Worm (Caenorhabditis elegans) whole organism, L3 larva: ENCODE results near the gene num-1.

Experiments used
- R02D3.7 ChIP-seq: fragments of 150-350 bp; optimal IDR thresholded peaks from 2 replicates; lab custom pipeline; 2014; ENCODE audit warnings: missing biosample characterization, missing genetic modification characterization
- ZK546.5 ChIP-seq: sonication (generic microtip); optimal IDR thresholded peaks from 2 replicates; lab custom pipeline; 2017; ENCODE audit warnings: missing biosample characterization, missing genetic modification characterization
- aly-2 ChIP-seq: fragments of 150-350 bp; optimal IDR thresholded peaks from 2 replicates; lab custom pipeline; 2014; ENCODE audit warnings: missing biosample characterization, missing genetic modification characterization
- ceh-28 ChIP-seq: fragments of 150-350 bp; optimal IDR thresholded peaks from 2 replicates; lab custom pipeline; 2014; ENCODE audit warnings: missing biosample characterization, missing genetic modification reagents, missing genetic modification characterization
- ceh-82 ChIP-seq: fragments of 150-350 bp; optimal IDR thresholded peaks from 2 replicates; lab custom pipeline; 2014; ENCODE audit warnings: missing biosample characterization, missing genetic modification characterization
- egl-5 ChIP-seq: fragments of 150-350 bp; optimal IDR thresholded peaks from 2 replicates; lab custom pipeline; 2017; ENCODE audit warnings: missing biosample characterization, missing genetic modification reagents, missing genetic modification characterization, inconsistent platforms
- elt-1 ChIP-seq: fragments of 150-350 bp; optimal IDR thresholded peaks from 2 replicates; lab custom pipeline; 2014; ENCODE audit warnings: missing biosample characterization, missing genetic modification characterization
- elt-2 ChIP-seq: sonication (generic microtip); optimal IDR thresholded peaks from 2 replicates; lab custom pipeline; 2016; ENCODE audit warnings: missing genetic modification reagents, mild to moderate bottlenecking, missing genetic modification characterization, missing compliant biosample characterization
- eor-1 ChIP-seq, 2 experiments: fragments of 150-350 bp; optimal IDR thresholded peaks; 2 replicates each; lab custom pipeline; 2014 to 2018; ENCODE audit warnings: missing biosample characterization in 2 of 2, missing genetic modification characterization in 2 of 2
- fkh-10 ChIP-seq: sonication (generic microtip); optimal IDR thresholded peaks from 2 replicates; lab custom pipeline; 2017; ENCODE audit warnings: missing biosample characterization, missing genetic modification reagents, missing genetic modification characterization
- fkh-2 ChIP-seq: fragments of 150-350 bp; optimal IDR thresholded peaks from 2 replicates; lab custom pipeline; 2014; ENCODE audit warnings: missing biosample characterization, missing genetic modification reagents, missing genetic modification characterization
- hmg-11 ChIP-seq: sonication (generic microtip); optimal IDR thresholded peaks from 2 replicates; lab custom pipeline; 2016; ENCODE audit warnings: missing genetic modification characterization, missing compliant biosample characterization
- lin-15B ChIP-seq: fragments of 150-350 bp; optimal IDR thresholded peaks from 2 replicates; lab custom pipeline; 2014; ENCODE audit warnings: missing biosample characterization, missing genetic modification characterization
- lin-39 ChIP-seq: fragments of 150-350 bp; optimal IDR thresholded peaks from 2 replicates; lab custom pipeline; 2018; ENCODE audit warnings: missing biosample characterization, missing genetic modification reagents, missing genetic modification characterization
- lsy-12 ChIP-seq: sonication (generic microtip); optimal IDR thresholded peaks from 2 replicates; lab custom pipeline; 2016; ENCODE audit warnings: mild to moderate bottlenecking, missing genetic modification characterization, missing compliant biosample characterization
- mdl-1 ChIP-seq: fragments of 150-350 bp; optimal IDR thresholded peaks from 2 replicates; lab custom pipeline; 2014; ENCODE audit warnings: missing biosample characterization, missing genetic modification characterization
- mml-1 ChIP-seq: fragments of 150-350 bp; sonication (generic microtip); optimal IDR thresholded peaks from 3 replicates; lab custom pipeline; 2014; ENCODE audit warnings: missing biosample characterization, missing genetic modification characterization
- nfya-1 ChIP-seq: sonication (generic microtip); optimal IDR thresholded peaks from 2 replicates; lab custom pipeline; 2017; ENCODE audit warnings: missing genetic modification characterization, mild to moderate bottlenecking, missing compliant biosample characterization, antibody characterized with exemption, moderate library complexity; ENCODE audit not compliant: insufficient read depth
- nhr-11 ChIP-seq: fragments of 150-350 bp; optimal IDR thresholded peaks from 2 replicates; lab custom pipeline; 2014; ENCODE audit warnings: missing biosample characterization, missing genetic modification characterization
- nhr-12 ChIP-seq: fragments of 150-350 bp; optimal IDR thresholded peaks from 2 replicates; lab custom pipeline; 2014; ENCODE audit warnings: missing biosample characterization, missing genetic modification characterization
- nhr-23 ChIP-seq: fragments of 150-350 bp; optimal IDR thresholded peaks from 2 replicates; lab custom pipeline; 2014; ENCODE audit warnings: missing biosample characterization, missing genetic modification reagents, missing genetic modification characterization
- nhr-237 ChIP-seq: fragments of 150-350 bp; optimal IDR thresholded peaks from 2 replicates; lab custom pipeline; 2014; ENCODE audit warnings: missing biosample characterization, missing genetic modification characterization
- nhr-25 ChIP-seq: sonication (generic microtip); optimal IDR thresholded peaks from 2 replicates; lab custom pipeline; 2017; ENCODE audit warnings: missing biosample characterization, missing genetic modification characterization
- nhr-43 ChIP-seq: sonication (generic microtip); optimal IDR thresholded peaks from 2 replicates; lab custom pipeline; 2016; ENCODE audit warnings: mild to moderate bottlenecking, missing genetic modification characterization, missing compliant biosample characterization; ENCODE audit not compliant: poor library complexity, severe bottlenecking
- nhr-76 ChIP-seq: fragments of 150-350 bp; sonication (generic microtip); optimal IDR thresholded peaks from 5 replicates; lab custom pipeline; 2014; ENCODE audit warnings: missing biosample characterization, missing genetic modification characterization
- pqm-1 ChIP-seq: fragments of 150-350 bp; optimal IDR thresholded peaks from 2 replicates; lab custom pipeline; 2017; ENCODE audit warnings: missing biosample characterization, missing genetic modification characterization, inconsistent platforms
- sea-2 ChIP-seq: fragments of 150-350 bp; sonication (generic microtip); optimal IDR thresholded peaks from 4 replicates; lab custom pipeline; 2014; ENCODE audit warnings: missing biosample characterization, missing genetic modification reagents, missing genetic modification characterization
- snpc-4 ChIP-seq: fragments of 150-350 bp; optimal IDR thresholded peaks from 2 replicates; lab custom pipeline; 2014; ENCODE audit warnings: missing biosample characterization, missing genetic modification characterization
- tbx-2 ChIP-seq: sonication (generic microtip); optimal IDR thresholded peaks from 2 replicates; lab custom pipeline; 2016; ENCODE audit warnings: mild to moderate bottlenecking, missing genetic modification characterization, missing compliant biosample characterization
- unc-39 ChIP-seq: sonication (generic microtip); optimal IDR thresholded peaks from 4 replicates; lab custom pipeline; 2017; ENCODE audit warnings: missing biosample characterization, missing genetic modification characterization
- unc-62 ChIP-seq: fragments of 150-350 bp; sonication (generic microtip); optimal IDR thresholded peaks from 4 replicates; lab custom pipeline; 2014; ENCODE audit warnings: missing biosample characterization, missing genetic modification reagents, missing genetic modification characterization
- zag-1 ChIP-seq: fragments of 150-350 bp; optimal IDR thresholded peaks from 2 replicates; lab custom pipeline; 2014; ENCODE audit warnings: missing biosample characterization, missing genetic modification characterization
- ztf-11 ChIP-seq: fragments of 150-350 bp; optimal IDR thresholded peaks from 2 replicates; lab custom pipeline; 2014; ENCODE audit warnings: missing biosample characterization, missing genetic modification characterization
- ztf-4 ChIP-seq: fragments of 150-350 bp; optimal IDR thresholded peaks from 2 replicates; lab custom pipeline; 2014; ENCODE audit warnings: missing biosample characterization, missing genetic modification characterization

num-1 gene

DNA sequence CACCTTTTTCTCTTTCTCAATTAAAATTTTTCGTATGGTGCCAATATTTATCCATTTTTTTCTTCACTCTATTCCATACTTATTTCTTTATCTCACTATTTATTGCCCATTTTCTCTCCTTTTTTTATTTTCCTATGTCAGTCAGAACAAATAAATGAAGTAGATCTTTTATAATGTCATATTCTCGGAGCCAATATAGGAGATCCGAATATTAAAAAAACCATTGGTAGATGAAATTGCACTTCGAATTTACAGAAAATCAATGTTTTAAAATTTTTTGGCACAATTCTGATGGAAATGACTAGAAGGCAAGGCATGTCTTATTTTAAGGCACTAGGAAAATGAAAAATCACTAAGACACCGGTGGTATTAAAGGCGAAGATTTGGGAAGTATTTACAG lies 39.0 kb upstream of the num-1 start:
- TF ChIP-seq unc-62 (GFP tag; lab: Kevin White, UChicago) (no peak), ceh-82 (tag; lab: Kevin White, UChicago) (peak; percentile 24), ZK546.5 (no peak), elt-1 (tag; lab: Kevin White, UChicago) (no peak), nhr-23 (no peak), snpc-4 (tag; lab: Kevin White, UChicago) (no peak)

DNA sequence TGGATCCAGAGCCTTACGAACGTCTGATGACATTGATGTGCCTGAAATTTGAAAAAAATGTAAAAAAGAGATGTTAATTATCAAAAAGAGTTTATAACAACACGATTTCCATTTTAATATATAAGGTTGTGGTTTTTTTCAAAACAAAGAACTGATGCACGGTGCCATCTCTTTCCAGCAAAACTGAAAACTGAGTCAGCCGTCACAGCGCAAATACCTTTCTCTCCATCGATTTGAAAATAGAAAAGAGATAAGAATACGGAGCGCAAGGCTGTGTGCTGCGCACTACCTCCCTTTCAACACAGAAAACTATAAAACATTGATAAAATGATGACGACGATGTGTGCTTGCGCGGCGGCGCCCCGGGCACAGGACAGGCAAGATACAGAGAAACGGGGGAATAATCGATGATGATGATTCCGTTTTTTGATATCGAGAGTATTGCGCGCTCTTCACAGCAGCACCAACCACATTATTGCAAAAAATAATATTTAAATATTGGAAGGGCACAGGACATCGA lies 37.2 kb upstream of the num-1 start, which contains the start of gene Y44A6D.3:
TSS of gene Y44A6D.3 (minus strand) at position 51 of the 520 bp plus-strand sequence.
- TF ChIP-seq zag-1 (tag; lab: Kevin White, UChicago) = no peak
- TF ChIP-seq pqm-1 (tag; lab: Kevin White, UChicago) = peak; percentile 43
- TF ChIP-seq nhr-11 (tag; lab: Kevin White, UChicago) = no peak
- no peak for TF ChIP-seq ztf-11 (tag; lab: Kevin White, UChicago)
- TF ChIP-seq egl-5 = no peak
- peak; percentile 68 for TF ChIP-seq elt-2
- TF ChIP-seq, all 47 proteins: peak for 2

DNA sequence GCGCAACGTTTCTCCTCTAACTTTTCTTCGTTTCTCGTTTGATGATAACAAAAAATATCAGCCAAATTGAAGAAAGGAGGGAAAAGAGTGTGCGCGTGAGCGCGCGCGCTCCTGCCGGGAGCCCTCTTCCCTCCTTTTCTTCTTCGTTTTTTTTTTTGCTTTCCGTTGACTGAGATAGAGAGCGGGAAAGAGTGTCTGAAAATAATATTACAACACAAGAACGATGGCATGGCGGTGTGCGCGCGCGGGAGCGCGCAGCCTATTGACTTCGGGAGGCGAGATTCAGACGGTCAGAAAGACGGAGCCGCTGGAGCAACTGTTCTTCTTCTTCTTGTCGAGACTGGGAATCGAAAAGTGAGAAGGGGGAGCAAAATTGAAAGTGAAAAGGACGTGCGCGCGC lies 35.9 kb upstream of the num-1 start:
- TF ChIP-seq nhr-25 (no peak), aly-2 (tag; lab: Kevin White, UChicago) (no peak), fkh-10 (no peak), ceh-82 (tag; lab: Kevin White, UChicago) (no peak), elt-2 (peak; percentile 53), nfya-1 (tag; lab: Kevin White, UChicago) (peak; percentile 42), pqm-1 (tag; lab: Kevin White, UChicago) (no peak), ztf-11 (tag; lab: Kevin White, UChicago) (no peak), tbx-2 (tag; lab: Kevin White, UChicago) (no peak), nhr-43 (no peak), eor-1 (tag; optimal IDR thresholded peaks at IDR 0.05; lab: Kevin White, UChicago) (no peak), sea-2 (GFP tag; lab: Kevin White, UChicago) (no peak), ZK546.5 (no peak), lin-39 (tag; lab: Kevin White, UChicago) (peak; percentile 45), ceh-28 (tag; lab: Kevin White, UChicago) (no peak), nhr-11 (tag; lab: Kevin White, UChicago) (no peak), snpc-4 (tag; lab: Kevin White, UChicago) (no peak)

DNA sequence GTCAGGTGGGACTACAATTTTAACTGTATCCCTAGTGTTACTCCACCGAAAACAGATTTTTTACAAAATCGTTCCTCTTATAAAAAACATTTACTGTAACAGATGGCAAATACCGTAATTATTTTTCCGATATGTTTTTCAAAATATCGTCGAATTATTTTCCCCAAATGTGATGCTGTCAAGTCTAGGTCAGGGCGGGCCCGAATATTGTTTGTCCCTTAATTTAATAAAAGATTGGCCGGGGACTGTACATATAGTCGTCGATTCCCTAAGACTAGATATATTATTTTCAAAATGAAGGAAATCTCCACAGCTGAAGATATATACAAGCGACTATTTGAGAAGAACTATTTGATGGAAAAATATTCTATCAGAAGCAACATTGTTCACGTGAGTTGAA lies 31.7 kb upstream of the num-1 start, which contains the start of gene sdf-9:
TSS of gene sdf-9 (plus strand) at position 301 of the 400 bp plus-strand sequence.
- TF ChIP-seq snpc-4 (tag; lab: Kevin White, UChicago) (no peak), eor-1 (tag; optimal IDR thresholded peaks at IDR 0.05; lab: Kevin White, UChicago) (no peak), nhr-12 (tag; lab: Kevin White, UChicago) (no peak), R02D3.7 (tag; lab: Kevin White, UChicago) (no peak), fkh-2 (no peak), nhr-237 (tag; lab: Kevin White, UChicago) (no peak), hmg-11 (tag; lab: Kevin White, UChicago) (no peak), fkh-10 (no peak), sea-2 (GFP tag; lab: Kevin White, UChicago) (no peak), nhr-76 (tag; lab: Kevin White, UChicago) (no peak), unc-39 (tag; lab: Kevin White, UChicago) (no peak), elt-1 (tag; lab: Kevin White, UChicago) (no peak), ztf-4 (tag; lab: Kevin White, UChicago) (no peak)
- TF ChIP-seq, all 47 proteins: peak for 0

DNA sequence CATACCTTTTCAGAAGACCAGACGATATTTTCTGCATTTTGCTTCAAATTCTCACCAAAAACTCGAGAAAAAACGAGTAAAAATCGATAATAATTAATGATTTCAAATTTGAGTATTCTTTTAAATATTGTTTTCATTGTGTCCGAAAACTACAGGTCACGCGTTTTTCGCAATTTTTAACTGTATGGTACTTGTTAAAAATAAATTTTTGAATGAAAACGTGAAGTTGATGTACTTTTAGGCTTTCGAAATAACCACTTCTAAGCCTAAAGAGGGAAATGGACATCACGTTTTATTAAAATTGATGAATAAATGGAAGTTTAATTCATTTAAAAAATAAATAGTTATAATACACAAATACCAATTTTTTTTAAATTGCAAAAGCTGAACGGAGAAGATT lies 26.7 kb upstream of the num-1 start, which contains the start of gene Y44A6D.5:
TSS of gene Y44A6D.5 (minus strand) at position 101 of the 400 bp plus-strand sequence.
- TF ChIP-seq lsy-12 (tag; lab: Kevin White, UChicago) (no peak), lin-15B (tag; lab: Kevin White, UChicago) (no peak), nhr-43 (no peak), mml-1 (tag; lab: Kevin White, UChicago) (no peak), tbx-2 (tag; lab: Kevin White, UChicago) (no peak), eor-1 (tag; optimal IDR thresholded peaks at IDR 0.05; lab: Kevin White, UChicago) (no peak), mdl-1 (no peak)
- TF ChIP-seq, all 47 proteins: peak for 0
